Worm (Caenorhabditis elegans): Measurements from ENCODE around the gene ugt-12.

ce11 chrV:4913853-4914252 lies 24.4 kb upstream of the ugt-12 start:
- TF ChIP-seq jun-1 (tag; optimal IDR thresholded peaks at IDR 0.05): no peak
- no peak for TF ChIP-seq lin-15B (tag; optimal IDR thresholded peaks at IDR 0.05)
- TF ChIP-seq ztf-11 (tag; optimal IDR thresholded peaks at IDR 0.05): no peak
- no peak for TF ChIP-seq R02D3.7 (tag; optimal IDR thresholded peaks at IDR 0.05)
- no peak for TF ChIP-seq egl-27 (tag; optimal IDR thresholded peaks at IDR 0.05)
- TF ChIP-seq elt-1 (tag; optimal IDR thresholded peaks at IDR 0.05): no peak
- TF ChIP-seq aly-2 (tag; optimal IDR thresholded peaks at IDR 0.05): no peak
- no peak for TF ChIP-seq tbx-2 (tag; optimal IDR thresholded peaks at IDR 0.05)
- no peak for TF ChIP-seq elt-2 (tag; optimal IDR thresholded peaks at IDR 0.05)
